Worm (Caenorhabditis elegans) whole organism, early embryonic: Measurements from ENCODE around the gene Y32H12A.8.

Experiments
- ama-1 ChIP-seq: fragments of 150-350 bp; optimal IDR thresholded peaks from 2 replicates; lab custom pipeline; 2014
- flt-1 ChIP-seq: fragments of 200-800 bp; sonication (Bioruptor generic); IDR thresholded peaks from 2 replicates; pipeline ENCODE4 v1.3.6; 2022; ENCODE audit warnings: missing genetic modification characterization, missing compliant biosample characterization

DNA sequence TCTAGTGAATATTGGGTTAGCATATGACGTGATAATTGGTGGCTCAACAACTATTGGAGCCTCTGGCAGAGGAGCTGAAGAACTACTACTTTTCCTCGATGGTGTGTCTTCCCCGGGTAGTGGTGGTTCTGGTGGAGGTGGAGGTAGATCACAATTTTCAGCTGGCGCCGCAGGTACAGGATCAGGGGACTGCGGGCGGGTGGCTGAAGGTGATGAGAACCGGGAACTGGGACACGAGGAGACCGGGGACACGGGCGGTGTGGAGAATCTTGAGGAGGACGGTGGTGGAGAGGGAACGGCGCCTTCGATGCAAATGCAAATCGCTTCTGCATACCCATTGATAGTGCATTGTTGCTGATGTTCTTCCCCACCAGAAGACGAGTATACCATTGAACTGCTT lies 10.1 kb downstream of the Y32H12A.8 start:
- TF ChIP-seq ama-1 (no peak), flt-1 (no peak)
